Fruit fly (Drosophila melanogaster) S2 (cell line): ENCODE results near the gene CG32299.

Source experiments
- CG8478 ChIP-seq: fragments of >200 bp; optimal IDR thresholded peaks from 2 replicates; lab custom pipeline; 2018
- CTCF ChIP-seq, 2 experiments: fragments of >200 bp; optimal IDR thresholded peaks; 2 replicates each; lab custom pipeline; 2018

dm6 chr3L:2428488-2429302 lies 37.9 kb upstream of the CG32299 start:
- no peak for TF ChIP-seq CG8478 (lab: Kevin White, UChicago)
- TF ChIP-seq CTCF (optimal IDR thresholded peaks at IDR 0.05; lab: Kevin White, UChicago), result no peak
